Fruit fly (Drosophila melanogaster): Measurements from ENCODE around the gene eIF4E1.

Gene eIF4E1

DNA sequence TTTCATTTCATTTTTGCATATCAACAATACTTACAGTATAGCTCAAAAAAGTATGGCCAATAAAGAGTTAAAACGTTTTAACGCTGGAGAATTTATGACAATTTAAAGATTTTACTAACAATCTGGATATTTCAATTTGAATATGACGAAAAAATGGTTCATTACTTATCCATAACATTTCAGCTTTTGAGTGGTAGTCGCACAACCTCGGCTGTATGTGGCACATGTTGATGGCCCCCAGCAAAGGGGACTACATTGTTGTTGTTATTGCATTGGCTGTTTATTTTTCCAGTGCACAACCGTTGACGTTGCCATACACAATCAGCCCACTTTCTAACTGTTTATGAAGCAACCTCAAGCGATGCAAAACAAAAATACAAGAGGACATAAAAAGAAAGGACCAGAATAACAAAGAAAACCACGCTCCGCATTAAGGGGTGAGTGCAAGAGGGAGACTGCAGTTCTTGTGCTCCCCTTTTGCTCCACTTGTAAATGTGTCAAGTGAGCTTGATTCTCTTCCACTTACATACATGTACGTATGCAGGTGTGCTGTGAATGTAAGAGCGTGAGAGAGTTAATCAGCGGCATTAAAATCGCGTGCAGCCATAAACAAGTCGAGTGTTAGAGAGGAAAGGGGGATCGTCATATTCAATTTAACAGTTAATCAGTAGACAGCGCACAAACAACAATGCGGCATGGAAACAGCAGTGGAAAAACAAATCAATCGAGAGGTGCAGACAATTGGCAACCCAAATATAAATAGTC, 18.0 kb upstream of the eIF4E1 start (continued):
- TF ChIP-seq sisA (GFP tag; IDR thresholded peaks at IDR 0.05) (peak; percentile 53; the same call in 1 of the 2 replicates), CG5180 (GFP tag; optimal IDR thresholded peaks at IDR 0.05) (no peak), psq (GFP tag; optimal IDR thresholded peaks at IDR 0.05) (no peak), CG11560 (tag; IDR thresholded peaks at IDR 0.05) (no peak), bigmax (GFP tag; optimal IDR thresholded peaks at IDR 0.05) (no peak), rib (GFP tag; IDR thresholded peaks at IDR 0.05) (no peak), Lhr (GFP tag; optimal IDR thresholded peaks at IDR 0.05) (no peak), NfI (GFP tag; optimal IDR thresholded peaks at IDR 0.05) (peak; percentile 51), fd64A (GFP tag; optimal IDR thresholded peaks at IDR 0.05) (no peak), pho (GFP tag; optimal IDR thresholded peaks at IDR 0.05) (no peak), dpn (GFP tag; optimal IDR thresholded peaks at IDR 0.05) (peak in 1 of 2 experiments; percentile 47), CG18011 (GFP tag; optimal IDR thresholded peaks at IDR 0.05) (no peak), CG3065 (GFP tag; optimal IDR thresholded peaks at IDR 0.05) (no peak), Ets97D (GFP tag; optimal IDR thresholded peaks at IDR 0.05) (no peak), mirr (GFP tag; optimal IDR thresholded peaks at IDR 0.05) (no peak), pita (GFP tag; optimal IDR thresholded peaks at IDR 0.05) (no peak), Atf3 (GFP tag; optimal IDR thresholded peaks at IDR 0.05) (no peak), CG7839 (tag; optimal IDR thresholded peaks at IDR 0.05) (peak; percentile 58), Atf6 (GFP tag; IDR thresholded peaks at IDR 0.05) (peak; percentile 69), CG1602 (GFP tag; optimal IDR thresholded peaks at IDR 0.05) (no peak), HLH4C (GFP tag; IDR thresholded peaks at IDR 0.05; ENCODE audit: partially characterized antibody) (no peak), Bteb2 (GFP tag; optimal IDR thresholded peaks at IDR 0.05) (peak; percentile 16), CG31224 (GFP tag; IDR thresholded peaks at IDR 0.05) (no peak), Sox102F (GFP tag; optimal IDR thresholded peaks at IDR 0.05) (peak; percentile 77), az2 (GFP tag; optimal IDR thresholded peaks at IDR 0.05) (peak; percentile 19), Nf-YA (GFP tag; IDR thresholded peaks at IDR 0.05) (peak; percentile 43; the same call in 1 of the 2 replicates), grau (tag; optimal IDR thresholded peaks at IDR 0.05) (peak; percentile 50), stc (GFP tag; IDR thresholded peaks at IDR 0.05) (peak; percentile 54; the same call in 1 of the 2 replicates), Sry-β (GFP tag; optimal IDR thresholded peaks at IDR 0.05) (no peak), Tbp (GFP tag; optimal IDR thresholded peaks at IDR 0.05) (no peak), Xrp1 (GFP tag; IDR thresholded peaks at IDR 0.05) (peak; percentile 63; the same call in 1 of the 2 replicates), CG3281 (GFP tag; optimal IDR thresholded peaks at IDR 0.05) (peak; percentile 25), Ptx1 (GFP tag; IDR thresholded peaks at IDR 0.05) (peak; percentile 65), CG7928 (GFP tag; optimal IDR thresholded peaks at IDR 0.05) (no peak), Usf (GFP tag; optimal IDR thresholded peaks at IDR 0.05) (no peak), corto (GFP tag; optimal IDR thresholded peaks at IDR 0.05) (peak; percentile 82), Side (GFP tag; optimal IDR thresholded peaks at IDR 0.05) (no peak), sima (GFP tag; optimal IDR thresholded peaks at IDR 0.05) (no peak), CG15601 (tag; optimal IDR thresholded peaks at IDR 0.05) (no peak), CG4404 (GFP tag; IDR thresholded peaks at IDR 0.05) (no peak), CG10565 (GFP tag; optimal IDR thresholded peaks at IDR 0.05) (no peak), Awh (GFP tag; IDR thresholded peaks at IDR 0.05) (peak; percentile 68), CG10209 (GFP tag; optimal IDR thresholded peaks at IDR 0.05) (peak; percentile 26), Drgx (GFP tag; IDR thresholded peaks at IDR 0.05) (peak; percentile 95), CG9727 (GFP tag; optimal IDR thresholded peaks at IDR 0.05) (peak; percentile 43), ranshi (GFP tag; IDR thresholded peaks at IDR 0.05) (no peak), CG1647 (GFP tag; optimal IDR thresholded peaks at IDR 0.05) (peak; percentile 22), Doc3 (GFP tag; IDR thresholded peaks at IDR 0.05; ENCODE audit: partially characterized antibody) (no peak), CG7556 (GFP tag; optimal IDR thresholded peaks at IDR 0.05) (peak; percentile 62), p53 (GFP tag; optimal IDR thresholded peaks at IDR 0.05) (no peak)
